Fruit fly (Drosophila melanogaster) whole organism: Measurements from ENCODE around the gene CG32679.

Experiments
- CG8478 ChIP-seq: fragments of >200 bp; optimal IDR thresholded peaks from 2 replicates; lab custom pipeline; 2018; ENCODE audit warnings: inconsistent platforms
- Dll ChIP-seq: fragments of >200 bp; optimal IDR thresholded peaks from 2 replicates; lab custom pipeline; 2017
- EcR ChIP-seq, 2 experiments: fragments of >200 bp; optimal IDR thresholded peaks; 2 replicates each; lab custom pipeline; 2017; ENCODE audit warnings: missing biosample characterization in 2 of 2, missing genetic modification characterization in 2 of 2, missing genetic modification reagents in 2 of 2
- pan ChIP-seq: fragments of >200 bp; optimal IDR thresholded peaks from 2 replicates; lab custom pipeline; 2017
- psq ChIP-seq: fragments of >200 bp; optimal IDR thresholded peaks from 2 replicates; lab custom pipeline; 2017
- usp ChIP-seq: fragments of >200 bp; optimal IDR thresholded peaks from 2 replicates; lab custom pipeline; 2017; ENCODE audit warnings: missing biosample characterization, missing genetic modification characterization, mixed read lengths

Gene CG32679

dm6 chrX:10333352-10333751 is 33.9 kb downstream of the CG32679 start, which contains the start of gene CG43740:
CG43740 (plus strand) TSS chrX:10333652.
- TF ChIP-seq pan (lab: Kevin White, UChicago) (no peak), usp (GFP tag; lab: Kevin White, UChicago) (no peak), CG8478 (lab: Kevin White, UChicago) (no peak), EcR (GFP tag; optimal IDR thresholded peaks at IDR 0.05; lab: Kevin White, UChicago) (no peak), psq (lab: Kevin White, UChicago) (no peak), Dll (lab: Kevin White, UChicago) (no peak)

- no peak for TF ChIP-seq EcR (GFP tag; optimal IDR thresholded peaks at IDR 0.05; lab: Kevin White, UChicago)
- no peak for TF ChIP-seq usp (GFP tag; lab: Kevin White, UChicago)
- TF ChIP-seq pan (lab: Kevin White, UChicago): no peak
- no peak for TF ChIP-seq CG8478 (lab: Kevin White, UChicago)
- no peak for TF ChIP-seq Dll (lab: Kevin White, UChicago)
- TF ChIP-seq psq (lab: Kevin White, UChicago): no peak
These were observed 35.6 kb downstream of the CG32679 start, which contains the start of gene CG15306 for dm6 chrX:10331718-10332117. CG15306 (minus strand) TSS chrX:10331818.

- TF ChIP-seq CG8478 (lab: Kevin White, UChicago): no peak
- no peak for TF ChIP-seq EcR (GFP tag; optimal IDR thresholded peaks at IDR 0.05; lab: Kevin White, UChicago)
- no peak for TF ChIP-seq usp (GFP tag; lab: Kevin White, UChicago)
- TF ChIP-seq pan (lab: Kevin White, UChicago): no peak
- no peak for TF ChIP-seq Dll (lab: Kevin White, UChicago)
- TF ChIP-seq psq (lab: Kevin White, UChicago): no peak
These were observed 37.5 kb downstream of the CG32679 start, which contains the start of gene Gip for dm6 chrX:10329659-10330289. Gip (minus strand) TSS chrX:10329872.

- TF ChIP-seq Dll (lab: Kevin White, UChicago) (no peak), psq (lab: Kevin White, UChicago) (no peak), CG8478 (lab: Kevin White, UChicago) (no peak), pan (lab: Kevin White, UChicago) (no peak), usp (GFP tag; lab: Kevin White, UChicago) (no peak), EcR (GFP tag; optimal IDR thresholded peaks at IDR 0.05; lab: Kevin White, UChicago) (no peak)
These were observed 40.9 kb downstream of the CG32679 start, which contains the start of gene CG2909 for dm6 chrX:10326346-10326830. CG2909 (plus strand) TSS chrX:10326464.

- TF ChIP-seq psq (lab: Kevin White, UChicago) (no peak), EcR (GFP tag; optimal IDR thresholded peaks at IDR 0.05; lab: Kevin White, UChicago) (no peak), Dll (lab: Kevin White, UChicago) (no peak), CG8478 (lab: Kevin White, UChicago) (no peak), pan (lab: Kevin White, UChicago) (no peak), usp (GFP tag; lab: Kevin White, UChicago) (no peak)
These were observed 41.5 kb downstream of the CG32679 start, which contains the start of gene alpha-Man-Ia for dm6 chrX:10325567-10326345. alpha-Man-Ia (minus strand) TSS chrX:10325958.

dm6 chrX:10324836-10325566 is 42.3 kb downstream of the CG32679 start:
- no peak for TF ChIP-seq pan (lab: Kevin White, UChicago)

- TF ChIP-seq CG8478 (lab: Kevin White, UChicago): no peak
- no peak for TF ChIP-seq Dll (lab: Kevin White, UChicago)
- TF ChIP-seq EcR (GFP tag; optimal IDR thresholded peaks at IDR 0.05; lab: Kevin White, UChicago): no peak
- no peak for TF ChIP-seq usp (GFP tag; lab: Kevin White, UChicago)
- no peak for TF ChIP-seq psq (lab: Kevin White, UChicago)
- TF ChIP-seq pan (lab: Kevin White, UChicago): no peak
These were observed 45.0 kb downstream of the CG32679 start for dm6 chrX:10322292-10322691.

dm6 chrX:10320425-10320978 is 46.8 kb downstream of the CG32679 start:
- TF ChIP-seq psq (lab: Kevin White, UChicago) (no peak), Dll (lab: Kevin White, UChicago) (no peak), CG8478 (lab: Kevin White, UChicago) (no peak), pan (lab: Kevin White, UChicago) (no peak), EcR (GFP tag; optimal IDR thresholded peaks at IDR 0.05; lab: Kevin White, UChicago) (no peak), usp (GFP tag; lab: Kevin White, UChicago) (no peak)

- TF ChIP-seq usp (GFP tag; lab: Kevin White, UChicago) (no peak), pan (lab: Kevin White, UChicago) (no peak), Dll (lab: Kevin White, UChicago) (no peak), psq (lab: Kevin White, UChicago) (no peak), EcR (GFP tag; optimal IDR thresholded peaks at IDR 0.05; lab: Kevin White, UChicago) (no peak), CG8478 (lab: Kevin White, UChicago) (no peak)
These were observed 48.2 kb downstream of the CG32679 start for dm6 chrX:10318962-10319571.
